Worm (Caenorhabditis elegans) whole organism, L2 larva: Measurements from ENCODE around the gene srx-23.

Experiments used
- ama-1 ChIP-seq: fragments of 150-350 bp; optimal IDR thresholded peaks from 2 replicates; lab custom pipeline; 2018; ENCODE audit warnings: inconsistent platforms
- lin-13 ChIP-seq: fragments of 150-350 bp; optimal IDR thresholded peaks from 2 replicates; lab custom pipeline; 2014; ENCODE audit warnings: missing biosample characterization, missing genetic modification reagents, missing genetic modification characterization
- lin-39 ChIP-seq: fragments of 150-350 bp; optimal IDR thresholded peaks from 2 replicates; lab custom pipeline; 2014; ENCODE audit warnings: missing biosample characterization, missing genetic modification reagents, missing genetic modification characterization
- lsy-2 ChIP-seq, 2 experiments: fragments of 150-350 bp in 1 of 2; sonication (generic microtip) in 1 of 2; optimal IDR thresholded peaks; 2 replicates each; lab custom pipeline; 2014 to 2017; ENCODE audit warnings: missing biosample characterization in 2 of 2, missing genetic modification characterization in 2 of 2
- mdl-1 ChIP-seq, 2 experiments: fragments of 150-350 bp in 1 of 2; sonication (generic microtip) in 1 of 2; optimal IDR thresholded peaks; 2 replicates each; lab custom pipeline; 2017; ENCODE audit warnings: missing biosample characterization in 2 of 2, missing genetic modification characterization in 2 of 2
- nhr-10 ChIP-seq: sonication (generic microtip); optimal IDR thresholded peaks from 2 replicates; lab custom pipeline; 2017; ENCODE audit warnings: missing biosample characterization, missing genetic modification characterization
- nhr-11 ChIP-seq: fragments of 150-350 bp; optimal IDR thresholded peaks from 2 replicates; lab custom pipeline; 2014; ENCODE audit warnings: missing biosample characterization, missing genetic modification characterization
- sem-4 ChIP-seq: fragments of 150-350 bp; optimal IDR thresholded peaks from 2 replicates; lab custom pipeline; 2014; ENCODE audit warnings: missing biosample characterization, missing genetic modification reagents, missing genetic modification characterization
- unc-55 ChIP-seq: fragments of 150-350 bp; sonication (generic microtip); optimal IDR thresholded peaks from 3 replicates; lab custom pipeline; 2014; ENCODE audit warnings: missing biosample characterization, missing genetic modification reagents, missing genetic modification characterization
- ztf-4 ChIP-seq: fragments of 150-350 bp; optimal IDR thresholded peaks from 2 replicates; lab custom pipeline; 2014; ENCODE audit warnings: missing biosample characterization, missing genetic modification characterization

DNA sequence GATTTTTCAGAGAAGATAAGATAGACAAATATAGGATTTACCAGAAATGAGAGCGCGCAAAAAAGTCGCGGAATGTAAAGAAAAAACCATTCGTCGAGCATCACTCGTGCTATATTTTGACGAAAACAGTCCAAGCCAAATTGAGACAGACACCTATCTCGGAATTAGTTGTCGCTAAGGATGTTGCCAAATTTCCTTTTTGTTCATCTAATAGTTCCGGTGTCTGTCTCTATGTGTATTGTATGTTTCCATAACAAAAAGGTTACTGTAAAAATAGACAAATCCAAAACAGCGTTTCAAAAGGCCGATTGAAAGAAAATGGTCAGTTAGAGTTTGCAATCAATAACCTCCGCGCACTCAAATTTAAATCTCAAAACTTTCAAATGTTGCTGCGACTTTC, 12.5 kb downstream of the srx-23 start, which contains the start of gene srj-53:
- TF ChIP-seq lsy-2 (tag; optimal IDR thresholded peaks at IDR 0.05; lab: Kevin White, UChicago) (no peak), lin-13 (GFP tag; lab: Kevin White, UChicago) (no peak), ztf-4 (tag; lab: Kevin White, UChicago) (no peak), ama-1 (lab: Kevin White, UChicago) (no peak), mdl-1 (tag; optimal IDR thresholded peaks at IDR 0.05; lab: Kevin White, UChicago) (no peak), nhr-11 (tag; lab: Kevin White, UChicago) (no peak), sem-4 (tag; lab: Kevin White, UChicago) (no peak), nhr-10 (tag; lab: Kevin White, UChicago) (no peak), lin-39 (tag; lab: Kevin White, UChicago) (no peak), unc-55 (no peak)
